Worm (Caenorhabditis elegans) whole organism, L2 larva: ENCODE results near the gene clec-20.
"Not testable (repeated sequence)": the region's sequence is repeated elsewhere in the genome, so short reads cannot be mapped to it uniquely, and the experiment has no call there.

ENCODE experiments used
- ZK546.5 ChIP-seq: sonication (generic microtip); optimal IDR thresholded peaks from 2 replicates; lab custom pipeline; 2017; ENCODE audit warnings: missing biosample characterization, missing genetic modification characterization
- ama-1 ChIP-seq: fragments of 150-350 bp; optimal IDR thresholded peaks from 2 replicates; lab custom pipeline; 2018; ENCODE audit warnings: inconsistent platforms
- elt-3 ChIP-seq: sonication (generic microtip); optimal IDR thresholded peaks from 2 replicates; lab custom pipeline; 2017; ENCODE audit warnings: missing biosample characterization, missing genetic modification characterization
- lin-13 ChIP-seq: fragments of 150-350 bp; optimal IDR thresholded peaks from 2 replicates; lab custom pipeline; 2014; ENCODE audit warnings: missing biosample characterization, missing genetic modification reagents, missing genetic modification characterization
- mab-5 ChIP-seq: fragments of 150-350 bp; optimal IDR thresholded peaks from 2 replicates; lab custom pipeline; 2014; ENCODE audit warnings: missing biosample characterization, missing genetic modification characterization
- mdl-1 ChIP-seq, 2 experiments: fragments of 150-350 bp in 1 of 2; sonication (generic microtip) in 1 of 2; optimal IDR thresholded peaks; 2 replicates each; lab custom pipeline; 2017; ENCODE audit warnings: missing biosample characterization in 2 of 2, missing genetic modification characterization in 2 of 2
- nhr-12 ChIP-seq: fragments of 150-350 bp; optimal IDR thresholded peaks from 2 replicates; lab custom pipeline; 2014; ENCODE audit warnings: missing biosample characterization, missing genetic modification characterization
- nhr-129 ChIP-seq: fragments of 150-350 bp; optimal IDR thresholded peaks from 2 replicates; lab custom pipeline; 2014; ENCODE audit warnings: missing biosample characterization, missing genetic modification characterization
- nhr-23 ChIP-seq: fragments of 150-350 bp; optimal IDR thresholded peaks from 2 replicates; lab custom pipeline; 2014; ENCODE audit warnings: missing biosample characterization, missing genetic modification reagents, missing genetic modification characterization
- nhr-237 ChIP-seq: fragments of 150-350 bp; optimal IDR thresholded peaks from 2 replicates; lab custom pipeline; 2014; ENCODE audit warnings: missing biosample characterization, missing genetic modification characterization
- nhr-25 ChIP-seq: fragments of 150-350 bp; sonication (generic microtip); optimal IDR thresholded peaks from 3 replicates; lab custom pipeline; 2014; ENCODE audit warnings: missing biosample characterization, missing genetic modification characterization
- unc-39 ChIP-seq: fragments of 150-350 bp; optimal IDR thresholded peaks from 2 replicates; lab custom pipeline; 2014; ENCODE audit warnings: missing biosample characterization, missing genetic modification characterization
- zag-1 ChIP-seq: fragments of 150-350 bp; optimal IDR thresholded peaks from 2 replicates; lab custom pipeline; 2014; ENCODE audit warnings: missing biosample characterization, missing genetic modification characterization
- ztf-1 ChIP-seq: fragments of 200-800 bp; sonication (Bioruptor generic); conservative IDR thresholded peaks from 2 replicates; pipeline ENCODE4 v1.3.6; 2022; ENCODE audit warnings: missing genetic modification characterization, missing compliant biosample characterization

- not testable (repeated sequence) for TF ChIP-seq nhr-129 (tag; lab: Kevin White, UChicago); elt-3 (tag; lab: Kevin White, UChicago); nhr-12; zag-1; ztf-1; ama-1; ZK546.5 (tag; lab: Kevin White, UChicago); mab-5 (tag; lab: Kevin White, UChicago); nhr-23 (tag; lab: Kevin White, UChicago); lin-13; nhr-25 (tag; lab: Kevin White, UChicago); unc-39 (tag; lab: Kevin White, UChicago); mdl-1 (tag; optimal IDR thresholded peaks at IDR 0.05; lab: Kevin White, UChicago); nhr-237 (tag; lab: Kevin White, UChicago)
These were observed 38.8 kb downstream of the clec-20 start, which contains the start of the genes fbxb-54 and fbxb-50 for ce11 chrII:1556217-1556616.
